Worm (Caenorhabditis elegans): ENCODE results near the gene Y67D8A.2.

The Y67D8A.2 gene

ce11 chrIV:3202111-3202510 is 20.1 kb upstream of the Y67D8A.2 start, which contains the start of the genes Y67D8B.3 and Y67D8B.5:
Gene Y67D8B.3 (minus strand): TSS chrIV:3202211.
Gene Y67D8B.5 (plus strand): TSS chrIV:3202343.
- TF ChIP-seq Y56A3A.18 (GFP tag; IDR thresholded peaks at IDR 0.05) = no peak

- TF ChIP-seq lsl-1 (GFP tag; optimal IDR thresholded peaks at IDR 0.05) (peak; percentile 96), Y95B8A.8 (GFP tag; IDR thresholded peaks at IDR 0.05) (peak; percentile 86), madf-3 (GFP tag; IDR thresholded peaks at IDR 0.05) (peak; percentile 88), hsf-1 (GFP tag; IDR thresholded peaks at IDR 0.05) (peak; percentile 83), lin-54 (GFP tag; optimal IDR thresholded peaks at IDR 0.05) (peak; percentile 73), tbp1 (GFP tag; optimal IDR thresholded peaks at IDR 0.05) (peak; percentile 18), ceh-91 (GFP tag; IDR thresholded peaks at IDR 0.05) (peak; percentile 92), attf-6 (GFP tag; IDR thresholded peaks at IDR 0.05) (peak; percentile 61; the same call in 1 of the 2 replicates), F57C9.4 (tag; optimal IDR thresholded peaks at IDR 0.05) (no peak), Y53G8AR.9 (GFP tag; conservative IDR thresholded peaks at IDR 0.05) (peak; percentile 57; the same call in 1 of the 2 replicates), let-607 (tag; optimal IDR thresholded peaks at IDR 0.05) (no peak), ceh-100 (GFP tag; IDR thresholded peaks at IDR 0.05) (peak; percentile 42; the same call in 1 of the 2 replicates), F33H1.4 (GFP tag; IDR thresholded peaks at IDR 0.05) (peak; percentile 85), dox-1 (GFP tag; IDR thresholded peaks at IDR 0.05) (peak; percentile 78), efl-1 (GFP tag; optimal IDR thresholded peaks at IDR 0.05) (peak; percentile 98), ekl-4 (GFP tag; IDR thresholded peaks at IDR 0.05) (peak; percentile 37; the same call in 1 of the 2 replicates), D2030.7 (GFP tag; IDR thresholded peaks at IDR 0.05) (peak; percentile 91), Y79H2A.3 (GFP tag; conservative IDR thresholded peaks at IDR 0.05) (peak; percentile 82), ets-4 (GFP tag; optimal IDR thresholded peaks at IDR 0.05) (no peak), lin-35 (GFP tag; optimal IDR thresholded peaks at IDR 0.05) (peak in 1 of 3 experiments; percentile 68), hmg-1.2 (GFP tag; IDR thresholded peaks at IDR 0.05) (peak; percentile 65), C17E4.6 (GFP tag; IDR thresholded peaks at IDR 0.05) (peak; percentile 86), tlf-1 (GFP tag; optimal IDR thresholded peaks at IDR 0.05) (peak; percentile 38), egrh-3 (GFP tag; IDR thresholded peaks at IDR 0.05) (peak; percentile 20; the same call in 1 of the 2 replicates), dpl-1 (GFP tag; optimal IDR thresholded peaks at IDR 0.05) (peak; percentile 93), xnd-1 (tag; optimal IDR thresholded peaks at IDR 0.05) (peak; percentile 94), rcor-1 (GFP tag; IDR thresholded peaks at IDR 0.05) (peak; percentile 54), F49E8.2 (tag; optimal IDR thresholded peaks at IDR 0.05; ENCODE audit: insufficient read depth) (peak; percentile 49), atf-7 (tag; optimal IDR thresholded peaks at IDR 0.05) (no peak), snpc-3.4 (tag; optimal IDR thresholded peaks at IDR 0.05) (peak; percentile 87), chd-7 (tag; optimal IDR thresholded peaks at IDR 0.05) (no peak), madf-6 (GFP tag; IDR thresholded peaks at IDR 0.05) (peak; percentile 100), Y67H2A.10 (GFP tag; conservative IDR thresholded peaks at IDR 0.05) (0 out of 2 replicates have a peak, but pooled peaks have one; percentile 22), dpff-1 (tag; optimal IDR thresholded peaks at IDR 0.05) (no peak), B0035.1 (tag; optimal IDR thresholded peaks at IDR 0.05) (no peak), mcd-1 (GFP tag; IDR thresholded peaks at IDR 0.05) (peak; percentile 64), B0019.2 (GFP tag; conservative IDR thresholded peaks at IDR 0.05) (peak; percentile 76; the same call in 1 of the 2 replicates), madf-8 (GFP tag; conservative IDR thresholded peaks at IDR 0.05) (peak; percentile 99), B0336.3 (GFP tag; IDR thresholded peaks at IDR 0.05) (peak; percentile 64; the same call in 1 of the 2 replicates), ccch-3 (GFP tag; optimal IDR thresholded peaks at IDR 0.05) (no peak), zfh-2 (GFP tag; conservative IDR thresholded peaks at IDR 0.05) (peak; percentile 65), madf-10 (tag; optimal IDR thresholded peaks at IDR 0.05) (no peak), lin-26 (GFP tag; IDR thresholded peaks at IDR 0.05) (0 out of 2 replicates have a peak, but pooled peaks have one; percentile 14)
Observed at ce11 chrIV:3211929-3212328, 10.3 kb upstream of the Y67D8A.2 start.

All from whole organism, young adult.